Fruit fly (Drosophila melanogaster): ENCODE measurements around the gene CG8209.

Gene CG8209

dm6 chr3L:7988828-7989673 lies 12.8 kb downstream of the CG8209 start (continued):
- no peak for TF ChIP-seq danr (GFP tag; IDR thresholded peaks at IDR 0.05)
- TF ChIP-seq cg (GFP tag; optimal IDR thresholded peaks at IDR 0.05): peak; percentile 42
- TF ChIP-seq CG12155 (GFP tag; optimal IDR thresholded peaks at IDR 0.05): peak; percentile 54
- no peak; the same call in 1 of the 2 replicates for TF ChIP-seq dan (GFP tag; IDR thresholded peaks at IDR 0.05)
- TF ChIP-seq hkb (optimal IDR thresholded peaks at IDR 0.05): no peak
- TF ChIP-seq hkb (GFP tag; IDR thresholded peaks at IDR 0.05): peak; percentile 77
- no peak for TF ChIP-seq CG17186 (GFP tag; optimal IDR thresholded peaks at IDR 0.05)
- peak; percentile 28 for TF ChIP-seq CG30431 (GFP tag; optimal IDR thresholded peaks at IDR 0.05)
- peak; percentile 9 for TF ChIP-seq trh (GFP tag; optimal IDR thresholded peaks at IDR 0.05)
- peak; percentile 83 for TF ChIP-seq CG15601 (tag; optimal IDR thresholded peaks at IDR 0.05)
- no peak for TF ChIP-seq CG16813 (GFP tag; IDR thresholded peaks at IDR 0.05; ENCODE audit: partially characterized antibody)
- TF ChIP-seq CG17568 (GFP tag; optimal IDR thresholded peaks at IDR 0.05): peak; percentile 26
- peak; percentile 38 for TF ChIP-seq Abd-B (GFP tag; optimal IDR thresholded peaks at IDR 0.05)
- no peak for TF ChIP-seq Hmx (GFP tag; optimal IDR thresholded peaks at IDR 0.05)
- TF ChIP-seq sd (tag; optimal IDR thresholded peaks at IDR 0.05): no peak
- TF ChIP-seq CG8924 (tag; optimal IDR thresholded peaks at IDR 0.05): peak; percentile 71
- no peak for TF ChIP-seq lov (optimal IDR thresholded peaks at IDR 0.05)
- peak; percentile 70; the same call in 2 of the 3 replicates for TF ChIP-seq lov (GFP tag; IDR thresholded peaks at IDR 0.05)
- TF ChIP-seq schlank (tag; optimal IDR thresholded peaks at IDR 0.05): no peak
- peak; percentile 44 to 54 for TF ChIP-seq dpn (GFP tag; optimal IDR thresholded peaks at IDR 0.05)
- TF ChIP-seq jumu (GFP tag; optimal IDR thresholded peaks at IDR 0.05): peak; percentile 60
- peak; percentile 14 for TF ChIP-seq lbe (GFP tag; optimal IDR thresholded peaks at IDR 0.05)
- no peak for TF ChIP-seq fru (optimal IDR thresholded peaks at IDR 0.05)
- no peak for TF ChIP-seq CG12071 (GFP tag; optimal IDR thresholded peaks at IDR 0.05)
- peak; percentile 23 for TF ChIP-seq odd (GFP tag; optimal IDR thresholded peaks at IDR 0.05)
- TF ChIP-seq Mad (GFP tag; optimal IDR thresholded peaks at IDR 0.05): no peak
- peak; percentile 74 for TF ChIP-seq CG17359 (tag; optimal IDR thresholded peaks at IDR 0.05)
- TF ChIP-seq CG8089 (GFP tag; optimal IDR thresholded peaks at IDR 0.05): no peak
- peak; percentile 25; the same call in 1 of the 2 replicates for TF ChIP-seq Ada2b (GFP tag; IDR thresholded peaks at IDR 0.05)
- no peak for TF ChIP-seq Dek (tag; optimal IDR thresholded peaks at IDR 0.05)
- TF ChIP-seq Fer2 (tag; optimal IDR thresholded peaks at IDR 0.05): no peak
- peak; percentile 35 for TF ChIP-seq pb (GFP tag; optimal IDR thresholded peaks at IDR 0.05)
- peak; percentile 38; the same call in 1 of the 2 replicates for TF ChIP-seq rib (GFP tag; IDR thresholded peaks at IDR 0.05)
- peak; percentile 32 for TF ChIP-seq Fer3 (tag; optimal IDR thresholded peaks at IDR 0.05)
- peak; percentile 42; the same call in 1 of the 2 replicates for TF ChIP-seq chm (GFP tag; IDR thresholded peaks at IDR 0.05)
- TF ChIP-seq CG17361 (GFP tag; IDR thresholded peaks at IDR 0.05): peak; percentile 91
- TF ChIP-seq CG3726 (GFP tag; IDR thresholded peaks at IDR 0.05): peak; percentile 45; the same call in 1 of the 3 replicates
- no peak for TF ChIP-seq pzg (GFP tag; optimal IDR thresholded peaks at IDR 0.05)
- TF ChIP-seq mirr (GFP tag; optimal IDR thresholded peaks at IDR 0.05): no peak
- no peak for TF ChIP-seq CG3163 (GFP tag; optimal IDR thresholded peaks at IDR 0.05)
- TF ChIP-seq zen (tag; optimal IDR thresholded peaks at IDR 0.05): peak; percentile 80
- TF ChIP-seq CG10366 (GFP tag; IDR thresholded peaks at IDR 0.05): no peak
- TF ChIP-seq CHES-1-like (GFP tag; optimal IDR thresholded peaks at IDR 0.05): no peak
- peak; percentile 10 for TF ChIP-seq CG8281 (tag; optimal IDR thresholded peaks at IDR 0.05)
- no peak for TF ChIP-seq vfl (GFP tag; optimal IDR thresholded peaks at IDR 0.05)
- TF ChIP-seq stwl (tag; optimal IDR thresholded peaks at IDR 0.05): peak; percentile 41
- TF ChIP-seq grau (tag; optimal IDR thresholded peaks at IDR 0.05): peak; percentile 68
- TF ChIP-seq onecut (GFP tag; IDR thresholded peaks at IDR 0.05): peak; percentile 29; the same call in 1 of the 2 replicates
- no peak for TF ChIP-seq tup (GFP tag; optimal IDR thresholded peaks at IDR 0.05)
- peak; percentile 35; the same call in 1 of the 3 replicates for TF ChIP-seq Mrtf (GFP tag; IDR thresholded peaks at IDR 0.05)
